Worm (Caenorhabditis elegans): ENCODE data around the gene hsp-60.

The hsp-60 gene

DNA sequence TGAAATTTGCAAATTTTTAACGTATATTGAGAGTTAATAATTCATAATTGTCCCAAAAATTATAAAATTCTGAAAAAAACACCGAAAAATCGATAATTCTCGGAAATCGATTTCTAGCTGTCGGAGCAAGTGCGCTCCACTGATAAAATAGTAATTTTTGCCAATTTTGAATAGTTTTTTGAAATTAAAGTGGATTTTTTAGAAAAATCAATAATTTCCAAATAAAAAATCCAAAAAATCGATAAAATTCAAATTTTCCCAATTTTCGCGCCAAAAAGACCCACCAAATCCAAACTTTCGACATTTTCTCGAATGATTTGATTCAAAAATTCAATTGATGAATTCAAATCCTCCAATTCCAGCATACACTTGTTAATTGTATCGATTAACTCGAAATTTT is 8.6 kb upstream of the hsp-60 start:
- TF ChIP-seq ceh-39 (tag; optimal IDR thresholded peaks at IDR 0.05) (no peak), ham-2 (GFP tag; optimal IDR thresholded peaks at IDR 0.05) (no peak), sptf-1 (tag; optimal IDR thresholded peaks at IDR 0.05) (no peak), mab-5 (tag; optimal IDR thresholded peaks at IDR 0.05) (no peak), elt-1 (tag; optimal IDR thresholded peaks at IDR 0.05; ENCODE audit: borderline replicate concordance, insufficient read depth) (no peak), cnd-1 (tag; optimal IDR thresholded peaks at IDR 0.05) (no peak), nhr-237 (tag; optimal IDR thresholded peaks at IDR 0.05) (no peak), nhr-28 (tag; optimal IDR thresholded peaks at IDR 0.05) (no peak), bed-3 (GFP tag; optimal IDR thresholded peaks at IDR 0.05) (no peak), ztf-11 (tag; optimal IDR thresholded peaks at IDR 0.05) (no peak), lsy-2 (tag; optimal IDR thresholded peaks at IDR 0.05) (no peak)

DNA sequence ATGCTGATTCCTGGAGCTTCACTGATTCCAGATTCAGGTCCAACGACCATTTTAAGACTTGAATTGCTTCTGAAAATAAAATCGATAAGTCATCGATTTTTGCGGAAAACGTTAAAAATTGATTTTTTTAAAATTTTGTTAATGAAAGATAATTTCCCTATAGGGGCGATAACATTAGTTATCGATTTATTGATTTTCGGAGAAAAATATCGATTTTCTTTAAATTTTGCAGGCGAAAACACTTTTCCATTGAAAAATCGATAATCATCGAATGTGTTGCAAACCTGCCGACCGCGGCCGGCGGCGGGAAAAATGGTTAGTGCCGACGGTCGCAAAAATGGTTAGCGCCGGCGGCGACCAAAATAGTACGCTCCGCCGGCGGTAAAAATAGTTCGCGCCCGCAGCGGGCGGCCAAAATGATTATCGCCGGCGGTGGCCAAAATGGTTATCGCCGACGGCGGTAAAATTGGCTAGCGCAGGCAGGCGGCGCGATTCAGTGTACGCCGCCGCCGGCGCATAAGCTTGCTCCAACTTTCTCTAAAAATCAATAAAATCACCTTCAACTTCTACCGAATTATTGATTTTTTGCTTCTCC is 6.5 kb upstream of the hsp-60 start:
- TF ChIP-seq unc-62 (GFP tag; optimal IDR thresholded peaks at IDR 0.05) (no peak), nhr-28 (tag; optimal IDR thresholded peaks at IDR 0.05) (no peak), ham-2 (GFP tag; optimal IDR thresholded peaks at IDR 0.05) (no peak)

DNA sequence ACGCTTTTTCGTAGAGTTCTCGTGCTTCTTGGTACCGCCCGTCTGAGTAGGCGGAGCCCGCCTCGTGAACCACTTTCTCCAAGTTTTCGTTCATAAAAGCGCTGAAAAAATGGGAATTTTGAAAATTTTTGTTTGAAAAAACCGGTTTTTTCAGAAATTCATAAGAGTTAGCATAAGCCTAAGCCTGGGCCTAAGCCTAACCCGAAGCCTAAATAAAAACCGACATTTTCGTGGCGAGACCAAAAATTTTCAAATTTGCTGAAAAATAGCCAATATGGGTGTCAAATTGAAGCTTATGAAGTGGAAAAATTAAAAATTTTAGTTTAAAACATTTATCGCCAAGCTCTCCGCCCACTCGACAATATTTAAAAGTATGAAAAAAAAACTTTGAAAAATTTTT is 5.6 kb upstream of the hsp-60 start, which contains the start of gene Y22D7AL.9:
Gene Y22D7AL.9, minus strand, starts transcription at position 101 of the 400 bp plus-strand sequence.
- TF ChIP-seq nhr-12 (tag; optimal IDR thresholded peaks at IDR 0.05) (no peak), mab-5 (tag; optimal IDR thresholded peaks at IDR 0.05) (no peak), unc-120 (tag; optimal IDR thresholded peaks at IDR 0.05; ENCODE audit: poor library complexity, severe bottlenecking) (no peak), nhr-2 (tag; optimal IDR thresholded peaks at IDR 0.05) (no peak), ceh-39 (tag; optimal IDR thresholded peaks at IDR 0.05) (no peak), blmp-1 (tag; optimal IDR thresholded peaks at IDR 0.05) (no peak), elt-1 (tag; optimal IDR thresholded peaks at IDR 0.05; ENCODE audit: borderline replicate concordance, insufficient read depth) (no peak), hlh-1 (tag; optimal IDR thresholded peaks at IDR 0.05) (no peak), sem-2 (GFP tag; optimal IDR thresholded peaks at IDR 0.05) (no peak), lin-13 (tag; optimal IDR thresholded peaks at IDR 0.05) (no peak), pha-4 (tag; optimal IDR thresholded peaks at IDR 0.05) (no peak), ceh-83 (GFP tag; optimal IDR thresholded peaks at IDR 0.05) (no peak), sptf-1 (tag; optimal IDR thresholded peaks at IDR 0.05) (no peak), drap-1 (GFP tag; optimal IDR thresholded peaks at IDR 0.05) (no peak), zip-8 (tag; optimal IDR thresholded peaks at IDR 0.05) (no peak), mls-2 (tag; optimal IDR thresholded peaks at IDR 0.05) (no peak), mep-1 (tag; optimal IDR thresholded peaks at IDR 0.05) (no peak), flh-1 (GFP tag; optimal IDR thresholded peaks at IDR 0.05) (no peak), ztf-11 (tag; optimal IDR thresholded peaks at IDR 0.05) (no peak)

DNA sequence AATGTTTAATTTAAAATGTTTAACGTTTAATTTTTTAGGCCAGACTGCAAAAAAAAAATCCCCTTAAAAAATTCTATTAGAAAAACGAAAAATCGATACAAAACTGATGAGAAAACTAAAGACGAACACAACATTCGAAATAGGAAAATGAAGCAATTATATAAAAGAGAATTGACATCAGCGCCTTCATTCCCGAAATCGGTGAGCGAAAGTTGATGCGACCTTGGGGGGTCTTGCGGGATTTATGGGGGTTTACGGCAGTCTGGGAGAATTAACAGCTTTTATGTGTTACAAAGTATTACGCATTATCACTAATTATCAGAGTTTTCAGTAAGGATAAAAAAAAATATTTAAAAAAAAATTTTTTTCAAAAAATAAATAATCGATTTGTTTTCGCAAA is 5.1 kb upstream of the hsp-60 start:
- TF ChIP-seq nhr-76 (tag; optimal IDR thresholded peaks at IDR 0.05) (no peak), nhr-237 (tag; optimal IDR thresholded peaks at IDR 0.05) (no peak), blmp-1 (tag; optimal IDR thresholded peaks at IDR 0.05) (peak; percentile 62), ceh-39 (tag; optimal IDR thresholded peaks at IDR 0.05) (no peak)

DNA sequence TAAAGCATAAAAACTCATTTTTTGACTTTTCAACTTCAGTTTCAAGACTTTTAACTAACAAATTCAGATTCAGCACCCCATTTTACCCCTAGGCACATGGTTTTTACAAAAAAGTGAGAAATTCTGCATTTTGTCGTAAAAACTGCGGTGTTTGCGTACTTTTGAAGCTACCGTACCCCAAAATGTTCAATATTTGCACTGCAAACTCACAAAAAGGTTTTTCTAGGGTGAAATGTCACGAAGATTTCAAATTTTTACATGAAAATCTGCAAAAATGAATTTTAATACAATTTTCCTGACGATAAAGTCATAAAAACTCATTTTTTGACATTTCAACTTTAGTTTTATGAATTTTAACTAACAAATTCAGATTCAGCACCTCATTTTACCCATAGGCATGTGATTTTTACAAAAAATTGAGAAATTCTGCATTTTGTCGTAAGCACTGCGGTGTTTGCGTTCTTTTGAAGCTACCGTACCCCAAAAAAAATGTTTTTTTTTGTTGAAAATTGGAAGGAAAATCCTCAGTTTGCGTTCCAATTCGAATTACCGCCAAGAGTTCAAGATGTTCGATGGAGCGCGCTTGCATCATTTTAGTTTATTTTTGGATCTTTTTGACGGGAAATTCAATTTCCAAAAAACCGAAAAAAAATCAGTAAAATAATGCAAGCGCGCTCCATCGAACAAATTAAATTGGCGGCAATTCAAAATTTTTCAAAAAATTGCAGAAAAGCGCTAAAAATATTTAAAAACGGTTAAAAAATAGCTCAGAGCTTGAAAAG is 3.1 kb upstream of the hsp-60 start:
- TF ChIP-seq lsy-2 (tag; optimal IDR thresholded peaks at IDR 0.05) (peak; percentile 62), ham-2 (GFP tag; optimal IDR thresholded peaks at IDR 0.05) (no peak)

DNA sequence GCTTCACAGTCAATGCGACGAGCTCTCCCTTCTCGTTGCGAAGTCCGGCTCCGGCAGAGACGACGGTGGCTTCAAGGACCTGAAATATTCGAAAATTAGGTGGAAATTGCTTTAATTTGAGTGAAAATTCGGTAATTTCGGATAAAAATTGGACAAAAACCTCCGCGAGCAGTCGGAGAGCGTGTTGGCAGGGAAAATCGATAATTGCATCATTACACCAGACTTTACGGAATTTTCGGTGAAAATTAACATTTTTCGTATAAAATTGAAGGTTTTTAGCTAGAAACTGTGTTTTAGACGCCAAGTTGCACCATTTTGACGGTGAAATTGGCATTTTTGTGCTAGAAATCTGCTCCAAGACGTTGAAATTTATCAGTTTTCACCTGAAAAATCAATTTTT is 1.2 kb upstream of the hsp-60 start:
- TF ChIP-seq ham-2 (GFP tag; optimal IDR thresholded peaks at IDR 0.05) (no peak), unc-62 (GFP tag; optimal IDR thresholded peaks at IDR 0.05) (no peak), ces-1 (GFP tag; optimal IDR thresholded peaks at IDR 0.05) (no peak), lin-13 (tag; optimal IDR thresholded peaks at IDR 0.05) (no peak), hlh-1 (tag; optimal IDR thresholded peaks at IDR 0.05) (no peak), mep-1 (tag; optimal IDR thresholded peaks at IDR 0.05) (no peak), pha-4 (tag; optimal IDR thresholded peaks at IDR 0.05) (no peak), lin-32 (GFP tag; optimal IDR thresholded peaks at IDR 0.05) (no peak), unc-39 (tag; optimal IDR thresholded peaks at IDR 0.05) (no peak), elt-3 (tag; optimal IDR thresholded peaks at IDR 0.05) (no peak), ztf-11 (tag; optimal IDR thresholded peaks at IDR 0.05) (no peak)
